Worm (Caenorhabditis elegans) whole organism, mixed stage, embryonic: ENCODE data around the gene nstp-4.

Source experiments
- elt-1 ChIP-seq: sonication (generic microtip); optimal IDR thresholded peaks from 2 replicates; lab custom pipeline; 2017; ENCODE audit warnings: missing genetic modification characterization, mild to moderate bottlenecking, missing compliant biosample characterization, antibody characterized with exemption, moderate library complexity, borderline replicate concordance; ENCODE audit not compliant: insufficient read depth
- lin-32 ChIP-seq: fragments of 200-800 bp; sonication (Bioruptor generic); optimal IDR thresholded peaks from 2 replicates; lab custom pipeline; 2018; ENCODE audit warnings: mild to moderate bottlenecking, missing genetic modification characterization, missing compliant biosample characterization
- nhr-2 ChIP-seq: fragments of 150-350 bp; optimal IDR thresholded peaks from 2 replicates; lab custom pipeline; 2014; ENCODE audit warnings: missing biosample characterization, missing genetic modification characterization
- ztf-11 ChIP-seq: fragments of 150-350 bp; optimal IDR thresholded peaks from 2 replicates; lab custom pipeline; 2014; ENCODE audit warnings: missing biosample characterization, missing genetic modification characterization

ce11 chrII:388533-388932, at the start of gene nstp-4:
- TF ChIP-seq lin-32: no peak
- no peak for TF ChIP-seq ztf-11 (tag; lab: Kevin White, UChicago)
- no peak for TF ChIP-seq nhr-2
- no peak for TF ChIP-seq elt-1 (tag; lab: Kevin White, UChicago)
